Fruit fly (Drosophila melanogaster) S2 (cell line): ENCODE results near the gene betaNACtes1.

Experiments used
- CG8478 ChIP-seq: fragments of >200 bp; optimal IDR thresholded peaks from 2 replicates; lab custom pipeline; 2018
- CTCF ChIP-seq, 2 experiments: fragments of >200 bp; optimal IDR thresholded peaks; 2 replicates each; lab custom pipeline; 2018

- TF ChIP-seq CG8478 (no peak), CTCF (optimal IDR thresholded peaks at IDR 0.05; lab: Kevin White, UChicago) (no peak)
These were observed 18.7 kb downstream of the betaNACtes1 start for dm6 chrX:14153689-14154088.
